Worm (Caenorhabditis elegans): Measurements from ENCODE around the gene fum-1.

DNA sequence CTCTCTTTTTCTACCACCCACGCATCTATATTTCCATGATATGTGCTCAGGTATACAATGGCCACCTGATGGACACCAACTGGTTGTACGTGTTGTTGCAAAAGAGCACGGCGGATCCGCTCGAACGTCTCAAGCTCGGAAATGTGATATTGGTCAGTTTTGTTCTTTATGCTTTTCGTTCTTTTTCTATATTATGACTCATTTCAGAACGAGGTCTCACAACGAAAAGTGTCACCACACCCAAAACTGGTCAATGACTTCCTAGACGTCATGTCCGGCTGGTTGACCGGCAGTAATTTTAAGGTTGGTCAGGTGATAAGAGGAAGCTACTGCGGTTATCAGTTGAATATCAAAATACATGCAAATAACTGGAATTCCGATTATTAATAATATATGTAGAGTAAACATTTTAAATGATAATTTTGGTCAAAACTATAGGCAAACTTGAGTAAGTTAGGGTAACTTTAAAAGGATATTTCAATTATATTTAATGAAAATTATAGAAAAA, 42.8 kb downstream of the fum-1 start, which contains the start of gene cls-1:
- TF ChIP-seq nhr-11 (tag; optimal IDR thresholded peaks at IDR 0.05) (no peak), blmp-1 (tag; optimal IDR thresholded peaks at IDR 0.05; ENCODE audit: insufficient read depth) (no peak), egl-27 (tag; optimal IDR thresholded peaks at IDR 0.05) (no peak), nhr-77 (tag; optimal IDR thresholded peaks at IDR 0.05) (no peak), unc-62 (GFP tag; optimal IDR thresholded peaks at IDR 0.05) (no peak), ZK546.5 (tag; optimal IDR thresholded peaks at IDR 0.05) (no peak), lin-39 (tag; optimal IDR thresholded peaks at IDR 0.05) (no peak), ama-1 (optimal IDR thresholded peaks at IDR 0.05) (no peak), lin-13 (GFP tag; optimal IDR thresholded peaks at IDR 0.05) (no peak)
